Worm (Caenorhabditis elegans): Measurements from ENCODE around the gene sdz-8.

The sdz-8 gene

DNA sequence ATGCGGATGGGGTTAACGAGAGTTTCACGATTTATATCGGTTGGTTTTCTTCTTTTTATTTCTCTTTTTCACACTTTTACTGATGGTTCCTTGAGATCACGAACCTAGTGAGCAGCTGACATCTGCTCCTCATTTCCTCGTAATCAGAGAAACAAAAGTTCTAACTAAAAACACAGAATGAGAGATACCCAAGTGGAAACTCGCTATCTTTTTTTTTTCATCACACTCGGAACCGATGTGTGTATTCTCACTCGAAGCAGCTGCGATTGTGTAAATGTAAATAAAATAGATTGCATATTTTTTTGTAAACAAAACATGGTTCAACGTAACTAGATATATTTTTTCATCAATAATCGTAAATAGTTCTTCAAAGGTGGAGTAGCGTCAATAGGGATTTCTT lies 9.6 kb downstream of the sdz-8 start:
- TF ChIP-seq pha-4 (tag; optimal IDR thresholded peaks at IDR 0.05) = peak; percentile 84
- no peak for TF ChIP-seq tbx-2 (tag; optimal IDR thresholded peaks at IDR 0.05)
- TF ChIP-seq egl-5 (tag; optimal IDR thresholded peaks at IDR 0.05) = peak; percentile 48
- TF ChIP-seq nfya-1 (tag; optimal IDR thresholded peaks at IDR 0.05; ENCODE audit: insufficient read depth) = peak; percentile 18

DNA sequence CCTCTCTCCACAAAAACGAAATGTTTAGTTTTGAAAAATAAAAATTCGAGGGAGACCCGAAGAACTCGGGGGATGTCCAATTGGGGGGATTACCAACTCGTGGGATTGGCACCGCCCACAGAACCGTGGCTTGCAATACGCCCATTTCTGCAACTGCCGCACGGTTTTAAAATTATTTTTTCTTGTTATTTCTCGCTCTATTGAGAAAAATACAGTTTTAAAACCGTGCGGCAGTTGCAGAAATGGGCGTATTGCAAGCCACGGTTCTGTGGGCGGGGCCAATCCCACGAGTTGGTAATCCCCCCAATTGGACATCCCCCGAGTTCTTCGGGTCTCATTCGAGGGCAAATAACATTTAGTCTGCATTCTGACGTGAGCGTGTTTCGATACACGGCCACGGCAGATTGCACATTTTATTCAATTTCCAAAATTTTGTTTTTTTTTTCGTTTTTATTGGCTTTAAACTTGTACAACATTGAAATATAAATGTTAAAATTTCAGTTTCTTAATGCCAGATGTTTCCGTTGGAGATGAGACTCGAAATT lies 11.1 kb downstream of the sdz-8 start, which contains the start of the genes C55A6.1 and C55A6.10:
Gene C55A6.1 (minus strand): TSS at position 116 of the 545 bp plus-strand sequence.
Gene C55A6.10 (plus strand): TSS at position 495 of the 545 bp plus-strand sequence.
- peak; percentile 40 for TF ChIP-seq elt-2 (tag; optimal IDR thresholded peaks at IDR 0.05)
- TF ChIP-seq ceh-28 (tag; optimal IDR thresholded peaks at IDR 0.05) = peak; percentile 61
- peak; percentile 36 for TF ChIP-seq tbx-2 (tag; optimal IDR thresholded peaks at IDR 0.05)
- peak; percentile 20 for TF ChIP-seq pqm-1 (tag; optimal IDR thresholded peaks at IDR 0.05)
- TF ChIP-seq nhr-23 (tag; optimal IDR thresholded peaks at IDR 0.05) = peak; percentile 61
- peak; percentile 68 for TF ChIP-seq hmg-11 (tag; optimal IDR thresholded peaks at IDR 0.05)
- TF ChIP-seq fkh-10 (GFP tag; optimal IDR thresholded peaks at IDR 0.05) = peak; percentile 16
- peak; percentile 46 for TF ChIP-seq lin-15B (tag; optimal IDR thresholded peaks at IDR 0.05)
- peak; percentile 13 for TF ChIP-seq elt-1 (tag; optimal IDR thresholded peaks at IDR 0.05)
- TF ChIP-seq nhr-25 (tag; optimal IDR thresholded peaks at IDR 0.05) = peak; percentile 47
- peak; percentile 70 for TF ChIP-seq nhr-43 (tag; optimal IDR thresholded peaks at IDR 0.05; ENCODE audit: poor library complexity, severe bottlenecking)
- peak; percentile 44 for TF ChIP-seq jun-1 (tag; optimal IDR thresholded peaks at IDR 0.05)
- peak; percentile 83 for TF ChIP-seq nfya-1 (tag; optimal IDR thresholded peaks at IDR 0.05; ENCODE audit: insufficient read depth)
- TF ChIP-seq snpc-4 (tag; optimal IDR thresholded peaks at IDR 0.05) = peak; percentile 20
- TF ChIP-seq pha-4 (tag; optimal IDR thresholded peaks at IDR 0.05) = peak; percentile 66
- TF ChIP-seq lsy-12 (tag; optimal IDR thresholded peaks at IDR 0.05) = peak; percentile 49
- peak; percentile 44 for TF ChIP-seq R02D3.7 (tag; optimal IDR thresholded peaks at IDR 0.05)
- peak; percentile 22 for TF ChIP-seq lin-39 (tag; optimal IDR thresholded peaks at IDR 0.05)

DNA sequence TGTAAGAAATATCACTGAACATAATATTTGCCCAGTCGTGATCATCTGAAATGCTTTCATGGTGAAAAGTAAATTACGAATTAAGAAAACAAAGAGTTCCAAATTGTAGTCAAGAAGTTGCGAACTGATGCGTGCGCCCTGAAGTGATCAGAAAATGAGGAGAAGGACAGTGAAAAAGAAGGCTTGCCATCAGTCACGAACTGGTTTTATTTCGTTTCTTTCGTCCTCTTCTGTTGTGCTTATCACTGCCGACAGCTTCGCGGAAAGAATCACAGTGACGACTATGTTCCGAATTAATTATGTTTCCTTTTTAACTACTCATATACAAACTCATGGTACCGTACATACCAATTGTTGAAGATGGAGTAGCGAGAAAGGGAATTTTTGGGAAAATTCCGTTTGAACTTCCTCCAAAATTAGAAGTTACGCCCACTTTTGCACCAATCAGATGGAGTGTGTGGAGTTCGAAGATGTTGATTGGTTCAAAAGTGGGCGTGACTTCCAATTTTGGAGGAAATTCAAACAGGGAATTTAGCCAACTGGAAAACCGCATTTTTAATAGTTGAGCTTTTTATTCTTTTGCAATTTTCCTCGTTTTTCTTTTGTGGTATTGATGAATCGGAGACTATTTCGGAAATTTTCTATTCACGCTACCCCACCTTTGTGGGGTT lies 12.8 kb downstream of the sdz-8 start, which contains the start of gene C55A6.12:
Gene C55A6.12 (minus strand): TSS at position 51 of the 671 bp plus-strand sequence.
- peak; percentile 27 for TF ChIP-seq lin-15B (tag; optimal IDR thresholded peaks at IDR 0.05)
- no peak for TF ChIP-seq unc-39 (tag; optimal IDR thresholded peaks at IDR 0.05)
- TF ChIP-seq nfya-1 (tag; optimal IDR thresholded peaks at IDR 0.05; ENCODE audit: insufficient read depth) = peak; percentile 100
- peak; percentile 24 for TF ChIP-seq nhr-43 (tag; optimal IDR thresholded peaks at IDR 0.05; ENCODE audit: poor library complexity, severe bottlenecking)

DNA sequence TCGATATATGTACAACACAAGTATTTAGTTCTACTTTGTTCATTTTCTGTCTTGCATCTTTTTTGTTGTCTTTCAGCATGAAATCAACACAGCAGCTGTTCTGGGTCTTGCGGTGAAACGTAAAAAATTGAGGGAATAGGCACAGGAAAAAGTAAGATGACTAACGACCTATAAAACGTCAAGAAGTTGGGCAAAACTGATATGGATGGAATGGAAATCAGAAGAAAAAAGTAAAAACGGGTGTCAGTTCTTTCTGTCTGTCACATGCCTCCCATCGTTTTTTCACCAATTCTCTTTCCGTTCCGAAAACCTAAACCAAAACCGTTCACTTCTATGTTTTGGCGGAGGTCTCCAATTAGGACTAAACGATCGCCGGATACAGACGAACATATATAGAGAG lies 15.0 kb downstream of the sdz-8 start:
- TF ChIP-seq ZK546.5 (tag; optimal IDR thresholded peaks at IDR 0.05) = no peak
- TF ChIP-seq elt-2 (tag; optimal IDR thresholded peaks at IDR 0.05) = peak; percentile 25
- TF ChIP-seq elt-3 (tag; optimal IDR thresholded peaks at IDR 0.05) = no peak
- TF ChIP-seq fkh-10 (GFP tag; optimal IDR thresholded peaks at IDR 0.05) = no peak
- TF ChIP-seq ceh-28 (tag; optimal IDR thresholded peaks at IDR 0.05) = no peak
- TF ChIP-seq nhr-43 (tag; optimal IDR thresholded peaks at IDR 0.05; ENCODE audit: poor library complexity, severe bottlenecking) = no peak
- no peak for TF ChIP-seq ztf-4 (tag; optimal IDR thresholded peaks at IDR 0.05)
- TF ChIP-seq lin-39 (tag; optimal IDR thresholded peaks at IDR 0.05) = no peak

DNA sequence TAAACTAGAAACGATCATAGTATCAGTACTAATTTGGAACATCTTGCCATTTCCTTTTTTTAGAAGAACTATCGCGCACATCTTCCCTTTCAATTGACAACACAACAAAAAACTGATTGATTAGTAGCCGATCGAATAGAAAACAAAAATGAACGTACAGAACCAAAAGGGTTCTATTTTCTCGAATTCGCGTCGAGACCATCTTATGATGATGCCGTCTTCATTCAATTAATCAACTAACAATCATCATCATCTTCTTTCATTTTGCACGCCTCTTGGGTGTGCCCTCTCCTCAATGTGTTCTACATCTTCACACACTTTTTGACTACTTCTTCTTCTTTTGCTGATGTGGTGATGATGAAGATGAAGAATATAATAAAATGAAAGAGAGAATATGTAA lies 16.2 kb downstream of the sdz-8 start:
- TF ChIP-seq unc-62 (GFP tag; optimal IDR thresholded peaks at IDR 0.05) (no peak), fkh-2 (tag; optimal IDR thresholded peaks at IDR 0.05) (no peak), nhr-11 (tag; optimal IDR thresholded peaks at IDR 0.05) (no peak), snpc-4 (tag; optimal IDR thresholded peaks at IDR 0.05) (no peak), nhr-67 (tag; optimal IDR thresholded peaks at IDR 0.05) (no peak), eor-1 (tag; optimal IDR thresholded peaks at IDR 0.05) (no peak), ceh-16 (tag; optimal IDR thresholded peaks at IDR 0.05) (no peak), zag-1 (tag; optimal IDR thresholded peaks at IDR 0.05) (no peak), nhr-77 (tag; optimal IDR thresholded peaks at IDR 0.05) (no peak), ZK546.5 (tag; optimal IDR thresholded peaks at IDR 0.05) (no peak), elt-2 (tag; optimal IDR thresholded peaks at IDR 0.05) (no peak), unc-39 (tag; optimal IDR thresholded peaks at IDR 0.05) (no peak), elt-1 (tag; optimal IDR thresholded peaks at IDR 0.05) (no peak), R02D3.7 (tag; optimal IDR thresholded peaks at IDR 0.05) (no peak), skn-1 (tag; optimal IDR thresholded peaks at IDR 0.05) (no peak), elt-3 (tag; optimal IDR thresholded peaks at IDR 0.05) (no peak)

Measured in whole organism, L3 larva.